Worm (Caenorhabditis elegans): ENCODE measurements around the gene srx-134.

DNA sequence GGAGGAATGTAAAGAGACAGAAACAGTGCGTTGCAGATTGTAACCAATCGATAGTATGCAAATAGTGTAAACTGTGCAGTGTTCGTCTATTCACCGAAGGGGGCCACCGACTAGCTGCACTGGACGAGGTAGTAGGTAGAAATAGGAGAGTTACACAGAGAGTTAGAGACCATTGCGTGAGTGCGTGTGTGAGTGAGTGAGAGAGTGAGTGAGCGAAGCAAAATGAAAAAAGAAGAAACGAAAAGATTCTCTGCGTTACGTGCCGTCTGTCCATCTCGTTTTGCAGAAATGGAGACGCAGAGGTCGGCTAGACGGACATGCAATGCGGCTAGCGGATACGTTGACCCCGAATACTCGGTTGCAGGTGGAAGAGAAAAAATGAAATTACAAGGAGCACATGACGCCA is 47.8 kb downstream of the srx-134 start:
- TF ChIP-seq egl-44 (GFP tag; IDR thresholded peaks at IDR 0.05), result no peak
- TF ChIP-seq hmg-20 (GFP tag; IDR thresholded peaks at IDR 0.05), result no peak
- TF ChIP-seq lsl-1 (GFP tag; optimal IDR thresholded peaks at IDR 0.05), result no peak
- no peak for TF ChIP-seq lag-1 (GFP tag; IDR thresholded peaks at IDR 0.05)
- no peak for TF ChIP-seq snpc-4 (GFP tag; optimal IDR thresholded peaks at IDR 0.05)
- no peak for TF ChIP-seq snpc-4 (tag; optimal IDR thresholded peaks at IDR 0.05)
- TF ChIP-seq hsf-1 (GFP tag; IDR thresholded peaks at IDR 0.05), result no peak
- peak; percentile 57; the same call in 1 of the 2 replicates for TF ChIP-seq rcor-1 (GFP tag; IDR thresholded peaks at IDR 0.05)
- no peak for TF ChIP-seq C06A6.2 (GFP tag; conservative IDR thresholded peaks at IDR 0.05)
- no peak for TF ChIP-seq tbx-9 (tag; optimal IDR thresholded peaks at IDR 0.05; ENCODE audit: borderline replicate concordance)
- no peak for TF ChIP-seq athp-1 (tag; optimal IDR thresholded peaks at IDR 0.05)
- no peak for TF ChIP-seq ama-1 (optimal IDR thresholded peaks at IDR 0.05)
- no peak for TF ChIP-seq ama-1 (GFP tag; optimal IDR thresholded peaks at IDR 0.05)
- TF ChIP-seq madf-8 (GFP tag; conservative IDR thresholded peaks at IDR 0.05), result no peak
- no peak for TF ChIP-seq nhr-120 (GFP tag; IDR thresholded peaks at IDR 0.05)
- no peak for TF ChIP-seq F49E8.2 (tag; optimal IDR thresholded peaks at IDR 0.05; ENCODE audit: insufficient read depth)
